Worm (Caenorhabditis elegans) whole organism, mixed stage, embryonic: Measurements from ENCODE around the gene unc-53.

Experiments
- elt-3 ChIP-seq: fragments of 150-350 bp; optimal IDR thresholded peaks from 2 replicates; lab custom pipeline; 2014; ENCODE audit warnings: missing biosample characterization, missing genetic modification characterization
- ham-2 ChIP-seq: fragments of 200-800 bp; sonication (Bioruptor generic); optimal IDR thresholded peaks from 2 replicates; lab custom pipeline; 2018; ENCODE audit warnings: mild to moderate bottlenecking, missing genetic modification characterization, missing compliant biosample characterization
- lin-13 ChIP-seq: fragments of 150-350 bp; optimal IDR thresholded peaks from 2 replicates; lab custom pipeline; 2014; ENCODE audit warnings: missing biosample characterization, missing genetic modification characterization
- lin-32 ChIP-seq: fragments of 200-800 bp; sonication (Bioruptor generic); optimal IDR thresholded peaks from 2 replicates; lab custom pipeline; 2018; ENCODE audit warnings: mild to moderate bottlenecking, missing genetic modification characterization, missing compliant biosample characterization
- lsy-2 ChIP-seq: fragments of 150-350 bp; optimal IDR thresholded peaks from 2 replicates; lab custom pipeline; 2014; ENCODE audit warnings: missing biosample characterization, missing genetic modification characterization
- mep-1 ChIP-seq: fragments of 150-350 bp; optimal IDR thresholded peaks from 2 replicates; lab custom pipeline; 2017; ENCODE audit warnings: missing biosample characterization, missing genetic modification reagents, missing genetic modification characterization, inconsistent platforms
- nhr-2 ChIP-seq: fragments of 150-350 bp; optimal IDR thresholded peaks from 2 replicates; lab custom pipeline; 2014; ENCODE audit warnings: missing biosample characterization, missing genetic modification characterization
- unc-62 ChIP-seq: fragments of 150-350 bp; optimal IDR thresholded peaks from 2 replicates; lab custom pipeline; 2014; ENCODE audit warnings: missing biosample characterization, missing genetic modification reagents, missing genetic modification characterization

- no peak for TF ChIP-seq lin-13 (tag; lab: Kevin White, UChicago)
- no peak for TF ChIP-seq unc-62
- TF ChIP-seq lsy-2 (tag; lab: Kevin White, UChicago) = no peak
- TF ChIP-seq ham-2 (GFP tag; lab: Kevin White, UChicago) = no peak
- no peak for TF ChIP-seq mep-1 (tag; lab: Kevin White, UChicago)
- no peak for TF ChIP-seq elt-3
- TF ChIP-seq nhr-2 (tag; lab: Kevin White, UChicago) = no peak
- no peak for TF ChIP-seq lin-32 (GFP tag; lab: Kevin White, UChicago)
Observed at ce11 chrII:11027777-11028176, 61.5 kb downstream of the unc-53 start.
